Fruit fly (Drosophila melanogaster): Measurements from ENCODE around the gene mRpS6.
A peak's percentile ranks its signal among the peaks of the same experiment; 100 is the strongest.

Gene mRpS6

dm6 chr3L:4414579-4414978 is 50.2 kb downstream of the mRpS6 start:
- TF ChIP-seq CG5204 (GFP tag; optimal IDR thresholded peaks at IDR 0.05) (peak; percentile 23), pad (GFP tag; optimal IDR thresholded peaks at IDR 0.05) (no peak), CG14711 (tag; optimal IDR thresholded peaks at IDR 0.05) (no peak), cic (GFP tag; optimal IDR thresholded peaks at IDR 0.05) (no peak), bab1 (GFP tag; optimal IDR thresholded peaks at IDR 0.05) (no peak), CG33017 (tag; optimal IDR thresholded peaks at IDR 0.05) (peak; percentile 24), cnc (optimal IDR thresholded peaks at IDR 0.05) (no peak), toe (GFP tag; optimal IDR thresholded peaks at IDR 0.05) (no peak), CG7101 (tag; optimal IDR thresholded peaks at IDR 0.05) (peak; percentile 11), Hr96 (GFP tag; optimal IDR thresholded peaks at IDR 0.05) (no peak), kay (GFP tag; ENCODE audit: borderline replicate concordance) (peak; percentile 93), CG12768 (GFP tag; optimal IDR thresholded peaks at IDR 0.05) (no peak)
